Worm (Caenorhabditis elegans) whole organism, L4/young adult: Measurements from ENCODE around the gene Y53C12A.8.

Experiments used
- W03F9.2 ChIP-seq: fragments of 150-350 bp; optimal IDR thresholded peaks from 2 replicates; lab custom pipeline; 2014; ENCODE audit warnings: missing biosample characterization, missing genetic modification characterization
- dao-5 ChIP-seq: sonication (generic microtip); optimal IDR thresholded peaks from 2 replicates; lab custom pipeline; 2016; ENCODE audit warnings: missing genotype, missing genetic modification characterization, moderate library complexity, missing compliant biosample characterization
- him-1 ChIP-seq: sonication (generic microtip); optimal IDR thresholded peaks from 2 replicates; lab custom pipeline; 2016; ENCODE audit warnings: missing genotype, missing genetic modification reagents, missing genetic modification characterization, missing compliant biosample characterization

Y53C12A.8 gene

DNA sequence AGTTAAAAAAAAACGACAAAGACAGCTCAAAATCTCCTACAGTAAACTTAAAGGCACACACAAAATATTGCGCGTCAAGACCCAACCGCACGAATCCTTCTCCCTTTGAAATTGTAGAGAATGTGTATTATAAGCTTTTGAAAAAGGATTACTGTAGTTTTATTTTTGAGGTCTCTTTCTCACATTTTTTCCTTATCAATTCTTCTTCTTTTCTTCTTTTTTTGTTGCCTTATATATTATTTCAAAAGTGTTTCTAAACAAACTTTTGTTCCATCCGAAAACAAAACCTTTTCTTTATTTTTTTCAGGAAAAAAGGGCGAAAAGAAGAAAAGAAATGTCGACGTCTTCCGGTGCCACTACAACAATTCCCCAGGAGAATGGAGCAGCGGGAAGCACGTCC, 19.8 kb downstream of the Y53C12A.8 start, which contains the start of gene ZK1320.13:
Gene ZK1320.13, plus strand, starts transcription at position 301 of the 400 bp plus-strand sequence.
- TF ChIP-seq dao-5 (tag; lab: Kevin White, UChicago) (no peak), W03F9.2 (no peak), him-1 (tag; lab: Kevin White, UChicago) (no peak)

DNA sequence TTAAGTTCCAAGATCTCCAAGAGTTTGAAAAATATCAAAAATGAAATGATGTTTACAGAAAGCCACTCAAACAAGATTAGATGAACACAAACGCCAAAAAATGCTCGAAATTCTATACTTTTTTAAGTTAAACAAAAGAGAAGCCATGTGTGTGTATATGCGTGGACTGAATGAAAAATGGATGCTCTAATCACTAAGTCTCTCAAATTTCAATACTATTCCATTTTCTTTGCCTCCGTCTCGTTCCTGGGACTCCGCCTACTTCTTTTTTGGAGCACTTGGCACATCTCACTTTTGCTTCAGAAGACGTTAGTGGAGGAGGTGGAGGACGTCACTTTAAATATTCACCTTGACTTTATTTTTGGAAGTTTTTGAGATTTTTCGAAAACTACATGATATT, 20.4 kb downstream of the Y53C12A.8 start:
- TF ChIP-seq him-1 (tag; lab: Kevin White, UChicago): no peak
- no peak for TF ChIP-seq dao-5 (tag; lab: Kevin White, UChicago)
- TF ChIP-seq W03F9.2: no peak

DNA sequence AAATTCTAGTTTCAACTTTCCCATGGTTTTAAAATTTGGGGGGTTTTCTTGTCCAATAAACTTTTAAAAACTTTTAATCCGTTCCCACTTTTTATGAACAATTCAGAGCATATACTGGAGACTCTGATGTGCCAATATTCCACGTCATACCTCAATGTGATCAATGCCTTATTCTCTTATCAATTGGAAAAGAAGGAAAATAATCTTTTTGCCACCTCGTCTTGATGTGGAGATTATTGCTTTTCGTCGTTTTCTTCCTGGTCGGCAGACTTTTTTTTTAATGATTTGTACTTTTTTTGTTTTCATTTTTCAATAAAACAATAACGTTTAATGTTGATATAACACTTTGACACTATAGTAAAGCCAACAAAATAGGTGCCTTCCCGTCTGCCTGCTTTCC, 22.8 kb downstream of the Y53C12A.8 start:
- no peak for TF ChIP-seq W03F9.2
- no peak for TF ChIP-seq dao-5 (tag; lab: Kevin White, UChicago)
- TF ChIP-seq him-1 (tag; lab: Kevin White, UChicago): no peak

DNA sequence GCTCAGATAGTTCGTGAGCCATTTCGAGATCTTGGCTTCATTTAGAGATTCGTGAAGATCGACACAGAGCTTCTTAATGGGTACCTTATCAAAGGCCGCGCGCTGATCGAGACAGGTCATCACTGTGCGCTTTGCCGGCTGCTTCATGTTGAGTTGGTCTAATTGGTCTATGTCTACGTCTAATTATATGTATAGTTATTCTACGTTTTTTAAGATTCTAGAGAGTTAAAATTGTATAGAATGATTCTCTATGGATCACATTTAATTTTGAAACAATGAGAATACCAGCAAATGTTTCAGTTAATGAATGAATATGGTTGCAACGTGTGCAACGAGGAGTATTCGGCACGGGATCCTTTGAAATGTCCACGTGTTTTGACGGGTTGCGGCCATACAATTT, 25.6 kb downstream of the Y53C12A.8 start, which contains the start of gene arc-1:
Gene arc-1, plus strand, starts transcription at position 301 of the 400 bp plus-strand sequence.
- no peak for TF ChIP-seq W03F9.2
- no peak for TF ChIP-seq dao-5 (tag; lab: Kevin White, UChicago)
- no peak for TF ChIP-seq him-1 (tag; lab: Kevin White, UChicago)

DNA sequence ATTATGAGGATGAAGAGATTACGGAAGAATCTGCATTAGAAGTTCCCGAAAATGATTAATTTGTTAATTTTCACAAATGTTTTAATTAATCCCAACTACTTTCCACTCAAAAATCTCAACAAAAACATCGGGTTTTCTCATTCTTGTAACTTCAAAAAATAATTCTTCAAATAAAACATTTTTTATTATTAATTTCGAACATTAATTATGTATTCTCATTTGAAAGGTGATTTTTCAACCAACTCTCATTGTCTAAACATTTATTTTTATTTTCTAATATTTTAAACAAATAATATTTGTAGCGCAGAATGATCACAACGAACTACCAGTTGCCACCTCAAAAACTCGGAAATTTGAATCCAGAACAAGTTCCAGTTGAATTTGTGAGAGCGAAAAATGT, 29.0 kb downstream of the Y53C12A.8 start, which contains the start of gene ZK1320.7:
Gene ZK1320.7, plus strand, starts transcription at position 301 of the 400 bp plus-strand sequence.
- TF ChIP-seq W03F9.2 (no peak), him-1 (tag; lab: Kevin White, UChicago) (no peak), dao-5 (tag; lab: Kevin White, UChicago) (no peak)

DNA sequence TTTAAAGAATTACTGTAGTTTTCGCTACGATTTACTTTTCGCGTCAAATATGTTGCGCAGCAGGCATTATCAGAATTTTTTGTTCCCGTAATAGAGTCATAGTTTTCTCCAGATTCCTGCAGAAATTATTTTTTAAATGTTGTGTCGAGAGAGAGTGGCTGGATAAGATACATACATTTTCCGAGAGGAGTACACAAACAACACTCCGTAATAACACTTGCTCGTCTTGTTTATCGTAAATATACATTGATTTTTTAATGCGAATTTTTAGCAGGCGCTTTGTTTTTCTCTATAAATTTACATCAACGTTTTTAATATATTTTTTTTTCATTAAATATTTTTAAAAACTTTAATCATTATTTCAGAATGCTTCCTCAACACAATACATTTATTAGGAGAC, 31.3 kb downstream of the Y53C12A.8 start, which contains the start of gene taf-8:
Gene taf-8, plus strand, starts transcription at position 360 of the 400 bp plus-strand sequence.
- TF ChIP-seq dao-5 (tag; lab: Kevin White, UChicago): no peak
- TF ChIP-seq W03F9.2: peak; percentile 16
- no peak for TF ChIP-seq him-1 (tag; lab: Kevin White, UChicago)

DNA sequence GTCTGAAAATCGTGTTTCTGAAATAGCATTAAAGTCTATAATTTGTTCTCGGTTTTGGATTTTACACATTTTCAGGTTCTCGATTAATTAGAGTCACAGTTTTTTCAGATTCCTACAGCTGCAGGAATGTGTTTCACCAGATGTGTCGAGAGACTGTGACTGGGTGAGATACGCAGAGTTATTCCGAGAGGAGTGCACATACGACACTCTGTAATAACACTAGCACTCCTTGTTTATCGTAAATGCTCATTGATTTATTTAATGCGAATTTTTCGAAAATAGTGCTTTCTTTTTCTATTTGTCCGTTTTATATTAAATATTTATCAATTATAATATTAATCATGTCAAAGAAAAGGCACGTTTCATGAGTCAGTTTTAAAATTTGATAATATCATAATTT, 32.9 kb downstream of the Y53C12A.8 start, which contains the start of gene ZK1320.11:
Gene ZK1320.11, plus strand, starts transcription at position 243 of the 400 bp plus-strand sequence.
- TF ChIP-seq dao-5 (tag; lab: Kevin White, UChicago): no peak
- TF ChIP-seq W03F9.2: no peak
- TF ChIP-seq him-1 (tag; lab: Kevin White, UChicago): no peak

DNA sequence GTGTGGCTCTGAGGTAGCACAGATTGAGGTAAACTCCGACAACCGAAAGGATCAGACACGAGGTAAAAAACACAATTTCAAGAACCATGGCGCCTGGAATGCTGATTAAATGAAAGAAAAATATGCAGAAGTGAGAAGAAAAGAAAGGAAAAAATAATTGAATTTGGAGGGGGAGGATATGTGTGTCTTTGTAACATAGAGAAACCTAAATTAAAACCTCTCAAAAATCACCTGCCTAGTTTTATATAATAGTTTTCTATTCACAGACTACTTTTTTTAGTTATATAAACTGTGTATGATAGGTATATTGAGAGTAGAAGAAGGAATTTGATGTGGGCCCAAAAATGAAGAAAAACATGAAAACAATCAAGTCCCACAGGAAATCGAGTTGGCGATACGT, 34.7 kb downstream of the Y53C12A.8 start, which contains the start of gene ZK1320.5:
Gene ZK1320.5, minus strand, starts transcription at position 101 of the 400 bp plus-strand sequence.
- no peak for TF ChIP-seq W03F9.2
- TF ChIP-seq him-1 (tag; lab: Kevin White, UChicago): no peak
- no peak for TF ChIP-seq dao-5 (tag; lab: Kevin White, UChicago)

DNA sequence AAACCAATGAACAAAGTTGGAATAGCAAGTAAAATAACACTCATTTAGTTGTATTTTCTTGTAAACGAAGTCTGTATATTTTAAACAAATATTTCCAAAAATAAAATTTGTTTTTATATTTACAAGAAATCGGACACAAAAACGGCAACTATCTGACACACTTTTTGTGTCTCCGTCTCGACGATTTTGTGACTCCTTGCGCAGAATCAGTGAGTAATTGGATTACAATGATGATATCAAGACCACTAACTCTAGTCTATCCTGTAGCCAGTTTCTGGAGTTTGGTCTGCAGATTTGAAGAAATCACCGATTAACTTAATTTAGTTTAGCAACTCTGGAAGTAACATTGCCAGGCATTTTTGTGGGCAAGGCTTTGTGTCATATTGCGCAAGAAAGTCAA, 37.5 kb downstream of the Y53C12A.8 start, which contains the start of gene cyp-13A10:
Gene cyp-13A10, minus strand, starts transcription at position 88 of the 400 bp plus-strand sequence.
- TF ChIP-seq dao-5 (tag; lab: Kevin White, UChicago) (no peak), W03F9.2 (no peak), him-1 (tag; lab: Kevin White, UChicago) (no peak)

DNA sequence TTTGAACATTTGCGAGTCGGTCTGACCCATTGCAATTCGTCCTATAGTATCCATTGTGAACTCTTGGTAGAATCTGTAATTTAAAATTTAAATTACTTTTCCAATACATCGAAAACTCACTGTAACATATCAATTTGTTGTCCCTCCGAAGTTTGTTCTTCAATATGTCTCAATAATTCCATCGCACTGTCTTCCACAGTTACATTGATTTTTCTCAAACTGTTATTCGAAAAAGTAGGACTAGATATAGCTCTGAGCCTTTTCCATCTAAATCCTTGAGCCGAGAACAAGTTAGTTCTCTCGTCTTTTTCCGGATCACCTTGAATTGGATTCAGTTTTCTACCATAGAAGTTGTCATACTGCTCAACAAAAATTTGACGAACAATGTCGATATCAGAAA, 38.1 kb downstream of the Y53C12A.8 start:
- TF ChIP-seq W03F9.2 (no peak), him-1 (tag; lab: Kevin White, UChicago) (no peak), dao-5 (tag; lab: Kevin White, UChicago) (no peak)

DNA sequence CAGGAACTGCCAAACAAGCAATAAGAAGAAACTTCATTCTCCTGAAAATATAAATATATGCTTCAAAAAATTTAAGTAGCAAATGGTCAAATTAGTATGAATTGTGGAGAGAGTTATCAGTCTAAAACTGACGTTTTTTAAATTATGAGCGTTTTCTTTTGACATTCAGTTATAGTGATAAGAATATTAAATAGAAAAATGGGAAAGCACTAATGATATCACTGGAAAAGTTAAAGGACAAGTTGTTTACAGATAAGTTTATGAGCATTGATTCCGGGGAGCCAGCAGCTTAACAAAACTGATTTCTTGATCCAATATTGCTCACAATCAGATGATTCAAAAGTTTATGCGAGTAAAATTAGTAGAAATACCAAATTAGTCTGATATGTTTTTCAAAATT, 39.9 kb downstream of the Y53C12A.8 start, which contains the start of gene ZK1320.3:
Gene ZK1320.3, minus strand, starts transcription at position 41 of the 400 bp plus-strand sequence.
- TF ChIP-seq dao-5 (tag; lab: Kevin White, UChicago): no peak
- no peak for TF ChIP-seq him-1 (tag; lab: Kevin White, UChicago)
- no peak for TF ChIP-seq W03F9.2

DNA sequence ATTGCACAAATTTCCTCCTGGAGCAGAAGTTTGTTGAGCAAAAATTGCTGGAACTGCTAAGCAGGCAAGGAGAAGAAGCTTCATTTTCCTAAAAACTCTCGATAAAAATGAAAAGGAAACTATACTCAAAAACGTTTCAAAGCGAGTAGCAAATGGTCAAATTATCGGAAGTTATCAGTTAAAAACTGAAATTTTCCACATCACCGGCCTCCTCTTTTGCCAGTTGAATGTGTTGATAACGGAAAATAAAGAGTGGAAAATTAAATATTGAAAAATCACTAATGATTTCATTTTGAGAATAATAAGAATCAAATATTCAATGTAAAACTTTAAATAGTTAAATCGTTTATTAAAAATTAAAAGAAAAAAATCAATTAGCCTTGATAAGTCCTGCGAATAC, 41.3 kb downstream of the Y53C12A.8 start, which contains the start of gene ZK1320.2:
Gene ZK1320.2, minus strand, starts transcription at position 88 of the 400 bp plus-strand sequence.
- TF ChIP-seq dao-5 (tag; lab: Kevin White, UChicago) (no peak), W03F9.2 (no peak), him-1 (tag; lab: Kevin White, UChicago) (no peak)

DNA sequence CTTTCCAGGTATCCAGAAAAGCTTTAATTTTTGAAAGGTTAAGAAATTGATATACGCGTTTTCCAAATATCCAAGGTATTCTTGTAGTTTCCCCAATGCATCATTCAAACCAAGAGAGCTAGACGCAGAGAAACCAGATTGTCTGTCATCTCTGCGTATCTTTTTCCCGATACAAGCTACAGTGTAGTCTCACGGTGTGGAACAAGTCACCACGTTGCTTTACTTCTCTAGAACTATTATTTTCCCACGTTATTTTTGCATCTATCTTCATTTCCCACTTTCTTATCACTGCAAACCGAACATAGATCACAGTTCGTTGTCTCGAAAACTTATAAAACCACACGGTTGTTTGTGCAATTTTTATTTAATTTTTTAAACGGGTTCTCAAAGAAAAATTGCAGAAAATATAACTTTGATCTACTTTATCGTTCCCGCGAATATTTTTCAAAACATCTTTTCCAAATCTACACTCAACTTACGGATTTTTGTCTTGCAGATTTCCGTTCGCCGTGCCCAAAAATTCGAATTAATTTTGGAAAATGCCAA, 44.0 kb downstream of the Y53C12A.8 start, which contains the start of gene gstk-1:
Gene gstk-1, plus strand, starts transcription at position 496 of the 546 bp plus-strand sequence.
- TF ChIP-seq W03F9.2: no peak
- TF ChIP-seq dao-5 (tag; lab: Kevin White, UChicago): no peak
- no peak for TF ChIP-seq him-1 (tag; lab: Kevin White, UChicago)

DNA sequence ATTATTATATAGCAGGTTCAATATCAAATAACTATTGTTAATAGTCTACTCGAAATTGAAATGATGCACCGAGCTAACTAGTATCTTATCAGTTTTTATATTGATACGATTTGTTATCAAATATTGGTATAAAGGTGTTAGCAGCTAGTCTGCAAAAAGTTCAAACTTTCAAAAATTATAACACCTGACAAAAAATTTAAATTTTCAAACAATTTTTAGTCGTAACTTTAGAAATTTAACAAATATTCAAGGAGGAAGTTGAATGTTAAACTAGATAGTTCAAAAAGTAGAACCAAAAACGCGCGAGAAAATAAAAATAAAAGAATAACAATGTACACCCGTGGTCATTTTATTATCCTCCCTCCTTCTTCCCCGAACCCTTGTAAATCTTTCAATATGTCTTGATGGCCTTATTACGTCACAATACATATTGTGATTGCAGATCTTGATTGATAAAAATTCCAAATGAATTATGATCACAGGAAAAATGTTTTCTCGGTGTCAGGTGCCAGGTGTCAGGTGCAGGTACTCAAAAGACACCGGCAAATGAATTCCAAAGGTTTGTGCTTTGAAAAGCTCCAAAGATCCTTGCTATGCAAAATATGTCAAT, 44.6 kb downstream of the Y53C12A.8 start, which contains the start of gene ZK1307.1:
Gene ZK1307.1, minus strand, starts transcription at position 51 of the 610 bp plus-strand sequence.
- TF ChIP-seq dao-5 (tag; lab: Kevin White, UChicago): no peak
- TF ChIP-seq W03F9.2: no peak
- TF ChIP-seq him-1 (tag; lab: Kevin White, UChicago): no peak
